Worm (Caenorhabditis elegans): ENCODE results near the gene nhr-136.

nhr-136 gene

DNA sequence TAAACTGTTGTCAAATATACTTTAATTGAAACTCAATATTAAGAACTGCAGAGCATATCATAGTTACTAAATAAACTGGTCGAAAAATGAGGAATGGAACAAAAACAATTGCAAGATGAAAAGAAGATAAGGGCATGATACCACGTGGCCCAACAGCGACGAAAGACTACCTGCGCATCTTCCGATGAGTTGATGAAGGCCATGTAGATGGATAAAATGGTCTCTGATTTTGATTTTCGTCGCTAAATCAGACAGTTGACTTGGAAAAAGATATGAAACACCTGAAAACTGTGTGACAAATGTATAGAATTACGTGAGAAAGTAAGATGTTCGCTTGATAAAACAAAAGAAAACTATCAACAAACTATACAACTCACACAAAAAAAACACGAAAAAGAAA is 35.5 kb upstream of the nhr-136 start (continued):
- TF ChIP-seq mdl-1 (tag; optimal IDR thresholded peaks at IDR 0.05) (peak; percentile 27 to 34), nhr-77 (tag; optimal IDR thresholded peaks at IDR 0.05) (no peak)

DNA sequence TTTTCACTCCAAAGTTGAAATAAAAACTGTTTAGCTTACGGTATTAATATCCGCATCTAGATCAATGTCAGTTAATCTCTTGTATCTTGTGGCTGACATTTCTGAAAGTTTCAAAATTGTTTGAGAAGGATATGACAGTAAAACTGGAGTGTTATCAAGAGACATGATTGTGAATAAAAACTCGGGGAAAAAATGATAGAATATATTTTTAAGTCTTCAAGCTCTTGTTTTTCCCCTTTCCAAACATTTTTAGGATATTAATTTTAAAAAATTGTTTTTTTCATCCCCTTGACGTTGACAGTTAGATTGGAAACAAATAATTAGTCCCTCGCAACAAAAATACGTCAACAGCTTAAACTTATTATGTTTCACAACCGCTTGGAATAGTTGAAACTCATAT is 32.1 kb upstream of the nhr-136 start, which contains the start of gene R07B7.6:
Gene R07B7.6 (minus strand): TSS at position 101 of the 400 bp plus-strand sequence.
- no peak for TF ChIP-seq lin-13 (GFP tag; optimal IDR thresholded peaks at IDR 0.05)
- TF ChIP-seq nhr-77 (tag; optimal IDR thresholded peaks at IDR 0.05) = no peak
- no peak for TF ChIP-seq nhr-12 (tag; optimal IDR thresholded peaks at IDR 0.05)
- no peak for TF ChIP-seq nhr-237 (tag; optimal IDR thresholded peaks at IDR 0.05)
- TF ChIP-seq dmd-4 (tag; optimal IDR thresholded peaks at IDR 0.05) = no peak
- no peak for TF ChIP-seq mdl-1 (tag; optimal IDR thresholded peaks at IDR 0.05)
- TF ChIP-seq nhr-129 (tag; optimal IDR thresholded peaks at IDR 0.05) = no peak
- TF ChIP-seq ZK546.5 (tag; optimal IDR thresholded peaks at IDR 0.05) = no peak
- no peak for TF ChIP-seq aly-2 (tag; optimal IDR thresholded peaks at IDR 0.05)
- TF ChIP-seq nhr-6 (tag; optimal IDR thresholded peaks at IDR 0.05) = no peak
- TF ChIP-seq elt-1 (tag; optimal IDR thresholded peaks at IDR 0.05) = no peak

DNA sequence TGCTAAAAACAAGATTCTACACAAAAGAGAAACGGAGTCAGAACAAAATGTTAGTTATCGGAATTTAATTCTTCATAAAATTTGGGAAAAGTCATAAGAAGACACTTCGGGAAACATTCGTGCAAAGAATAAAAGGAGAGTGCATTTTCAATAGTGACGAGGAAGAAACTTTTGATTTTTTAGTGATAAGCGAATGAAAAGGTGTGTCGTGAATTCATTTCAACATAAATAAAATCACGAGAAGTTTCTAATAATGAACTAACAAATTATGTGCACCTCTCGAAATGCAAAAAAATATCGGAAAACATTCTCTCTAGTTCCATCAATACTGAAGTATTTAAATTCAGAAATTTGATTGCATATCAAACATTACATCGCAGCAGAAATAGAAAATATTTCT is 31.0 kb upstream of the nhr-136 start:
- no peak for TF ChIP-seq nhr-25 (tag; optimal IDR thresholded peaks at IDR 0.05)
- no peak for TF ChIP-seq dmd-4 (tag; optimal IDR thresholded peaks at IDR 0.05)
- TF ChIP-seq F13H6.1 (tag; optimal IDR thresholded peaks at IDR 0.05) = no peak
- no peak for TF ChIP-seq unc-62 (GFP tag; optimal IDR thresholded peaks at IDR 0.05)
- peak; percentile 20 for TF ChIP-seq gmeb-1 (tag; optimal IDR thresholded peaks at IDR 0.05)
- no peak for TF ChIP-seq nhr-11 (tag; optimal IDR thresholded peaks at IDR 0.05)
- TF ChIP-seq ceh-82 (tag; optimal IDR thresholded peaks at IDR 0.05) = no peak
- TF ChIP-seq skn-1 (tag; optimal IDR thresholded peaks at IDR 0.05) = peak; percentile 40
- TF ChIP-seq crh-2 (tag; optimal IDR thresholded peaks at IDR 0.05) = peak; percentile 0
- peak; percentile 56 for TF ChIP-seq fos-1 (tag; optimal IDR thresholded peaks at IDR 0.05)

DNA sequence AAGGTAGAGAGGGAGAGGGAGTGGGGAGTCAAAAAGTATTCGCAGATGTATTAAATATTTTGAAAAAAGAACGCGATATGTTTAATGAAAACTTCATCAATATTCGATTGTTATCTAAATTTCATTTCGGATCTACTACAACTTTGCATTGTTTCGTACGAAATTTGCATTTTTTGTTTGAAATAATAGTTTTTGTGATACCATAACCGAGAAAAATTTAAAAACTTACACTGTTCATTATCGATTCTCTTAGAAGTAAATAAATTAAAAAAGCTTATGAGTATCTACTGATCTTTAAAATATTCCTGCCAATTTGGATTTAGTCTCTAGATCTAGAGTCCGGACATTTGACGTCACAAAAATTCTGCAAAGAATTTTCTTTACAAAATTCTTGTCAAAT is 26.7 kb upstream of the nhr-136 start, which contains the start of gene R07B7.9:
Gene R07B7.9 (minus strand): TSS at position 101 of the 400 bp plus-strand sequence.
- no peak for TF ChIP-seq fos-1 (tag; optimal IDR thresholded peaks at IDR 0.05)
- TF ChIP-seq mdl-1 (tag; optimal IDR thresholded peaks at IDR 0.05) = no peak
- TF ChIP-seq nhr-12 (tag; optimal IDR thresholded peaks at IDR 0.05) = no peak
- TF ChIP-seq gmeb-1 (tag; optimal IDR thresholded peaks at IDR 0.05) = no peak
- TF ChIP-seq R02D3.7 (tag; optimal IDR thresholded peaks at IDR 0.05) = no peak
- TF ChIP-seq mab-5 (tag; optimal IDR thresholded peaks at IDR 0.05) = no peak
- no peak for TF ChIP-seq elt-1 (tag; optimal IDR thresholded peaks at IDR 0.05)
- TF ChIP-seq lsy-2 (tag; optimal IDR thresholded peaks at IDR 0.05) = no peak
- no peak for TF ChIP-seq nhr-129 (tag; optimal IDR thresholded peaks at IDR 0.05)
- no peak for TF ChIP-seq aly-2 (tag; optimal IDR thresholded peaks at IDR 0.05)
- no peak for TF ChIP-seq lin-13 (GFP tag; optimal IDR thresholded peaks at IDR 0.05)
- no peak for TF ChIP-seq F13H6.1 (tag; optimal IDR thresholded peaks at IDR 0.05)
- TF ChIP-seq ceh-82 (tag; optimal IDR thresholded peaks at IDR 0.05) = no peak
- no peak for TF ChIP-seq crh-2 (tag; optimal IDR thresholded peaks at IDR 0.05)
- no peak for TF ChIP-seq sma-9 (GFP tag; optimal IDR thresholded peaks at IDR 0.05)
- no peak for TF ChIP-seq sma-9 (tag; optimal IDR thresholded peaks at IDR 0.05)
- TF ChIP-seq nhr-25 (tag; optimal IDR thresholded peaks at IDR 0.05) = no peak
- no peak for TF ChIP-seq snpc-4 (tag; optimal IDR thresholded peaks at IDR 0.05)
- no peak for TF ChIP-seq unc-62 (GFP tag; optimal IDR thresholded peaks at IDR 0.05)
- no peak for TF ChIP-seq dmd-4 (tag; optimal IDR thresholded peaks at IDR 0.05)
- no peak for TF ChIP-seq peb-1 (tag; optimal IDR thresholded peaks at IDR 0.05)

DNA sequence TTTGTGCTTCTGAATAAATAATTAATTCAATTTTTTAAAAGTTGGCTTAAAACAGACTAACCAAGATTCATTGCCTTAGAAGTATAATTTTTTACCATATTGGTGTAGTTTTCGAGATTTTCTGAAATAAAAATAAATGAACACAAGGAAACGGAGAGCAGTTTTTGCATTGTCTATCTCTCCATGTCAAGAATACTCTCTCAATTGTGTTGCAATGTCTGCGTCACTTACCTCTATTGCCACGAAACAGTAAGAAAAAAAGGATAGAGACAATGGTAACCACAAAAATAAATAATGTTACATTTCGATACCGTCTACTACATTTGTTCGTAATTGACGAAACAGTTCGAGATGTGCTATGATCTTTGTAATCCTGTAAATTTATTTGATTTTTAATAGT is 24.0 kb upstream of the nhr-136 start, which contains the start of gene R07B7.10:
Gene R07B7.10 (plus strand): TSS at position 285 of the 400 bp plus-strand sequence.
- no peak for TF ChIP-seq alr-1 (tag; optimal IDR thresholded peaks at IDR 0.05)
- no peak for TF ChIP-seq ztf-4 (tag; optimal IDR thresholded peaks at IDR 0.05)
- TF ChIP-seq unc-39 (tag; optimal IDR thresholded peaks at IDR 0.05) = no peak
- TF ChIP-seq crh-2 (tag; optimal IDR thresholded peaks at IDR 0.05) = peak; percentile 12
- TF ChIP-seq nhr-6 (tag; optimal IDR thresholded peaks at IDR 0.05) = no peak
- TF ChIP-seq nhr-12 (tag; optimal IDR thresholded peaks at IDR 0.05) = no peak
- peak; percentile 0 for TF ChIP-seq sma-9 (GFP tag; optimal IDR thresholded peaks at IDR 0.05)
- TF ChIP-seq sma-9 (tag; optimal IDR thresholded peaks at IDR 0.05) = no peak

DNA sequence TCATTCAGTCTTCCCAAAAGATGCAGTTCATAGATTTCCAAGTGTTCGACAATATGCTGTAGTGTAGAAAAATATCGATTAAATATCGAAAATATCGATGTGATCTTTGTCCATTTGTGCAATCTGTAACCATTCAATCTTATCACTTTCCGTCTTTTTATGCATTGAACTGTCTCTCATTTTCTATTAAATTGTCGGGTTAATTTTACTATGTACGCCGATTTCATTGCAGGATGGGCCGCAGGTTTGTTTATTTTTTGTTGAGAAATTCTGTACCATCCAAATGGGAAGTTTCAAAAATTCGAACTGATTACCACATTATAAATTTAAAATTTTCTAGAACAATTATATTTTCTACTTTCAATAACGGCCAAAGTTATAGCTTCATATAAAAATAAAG is 22.7 kb upstream of the nhr-136 start, which contains the start of gene R07B7.8:
Gene R07B7.8 (minus strand): TSS at position 101 of the 400 bp plus-strand sequence.
- no peak for TF ChIP-seq blmp-1 (tag; optimal IDR thresholded peaks at IDR 0.05; ENCODE audit: insufficient read depth)
- no peak for TF ChIP-seq nhr-129 (tag; optimal IDR thresholded peaks at IDR 0.05)
- no peak for TF ChIP-seq nhr-237 (tag; optimal IDR thresholded peaks at IDR 0.05)
- no peak for TF ChIP-seq peb-1 (tag; optimal IDR thresholded peaks at IDR 0.05)
- TF ChIP-seq alr-1 (tag; optimal IDR thresholded peaks at IDR 0.05) = no peak

Measured in whole organism, L2 larva.